Worm (Caenorhabditis elegans): ENCODE measurements around the gene dli-1.

dli-1 gene

ce11 chrIV:13048157-13048556, 50.4 kb downstream of the dli-1 start, which contains the start of gene scl-10:
Gene scl-10 (plus strand): TSS chrIV:13048457.
- no peak for TF ChIP-seq chd-7 (tag; optimal IDR thresholded peaks at IDR 0.05)
- TF ChIP-seq ets-4 (GFP tag; optimal IDR thresholded peaks at IDR 0.05) = no peak
- TF ChIP-seq ztf-25 (GFP tag; IDR thresholded peaks at IDR 0.05) = no peak
- TF ChIP-seq unc-130 (GFP tag; optimal IDR thresholded peaks at IDR 0.05) = no peak
- no peak for TF ChIP-seq egrh-3 (GFP tag; IDR thresholded peaks at IDR 0.05)
- no peak for TF ChIP-seq ztf-26 (tag; optimal IDR thresholded peaks at IDR 0.05)
- TF ChIP-seq akir-1 (GFP tag; optimal IDR thresholded peaks at IDR 0.05) = no peak

All from whole organism, young adult.